Fruit fly (Drosophila melanogaster) Kc167 (cell line): ENCODE data around the gene Tango1.

Experiments used
- Myc ChIP-seq: fragments of >200 bp; optimal IDR thresholded peaks from 2 replicates; lab custom pipeline; 2017; ENCODE audit warnings: missing external identifiers
- Sin3A ChIP-seq: fragments of >200 bp; optimal IDR thresholded peaks from 2 replicates; lab custom pipeline; 2018; ENCODE audit warnings: missing external identifiers
- h ChIP-seq: fragments of >200 bp; optimal IDR thresholded peaks from 3 replicates; lab custom pipeline; 2018; ENCODE audit warnings: missing external identifiers
- insv ChIP-seq: fragments of >200 bp; optimal IDR thresholded peaks from 3 replicates; lab custom pipeline; 2018; ENCODE audit warnings: missing external identifiers
- psq ChIP-seq: fragments of >200 bp; optimal IDR thresholded peaks from 2 replicates; lab custom pipeline; 2017; ENCODE audit warnings: missing external identifiers
- ttk ChIP-seq: sonication (Bioruptor generic); optimal IDR thresholded peaks from 2 replicates; lab custom pipeline; 2017; ENCODE audit warnings: missing external identifiers

Gene Tango1

DNA sequence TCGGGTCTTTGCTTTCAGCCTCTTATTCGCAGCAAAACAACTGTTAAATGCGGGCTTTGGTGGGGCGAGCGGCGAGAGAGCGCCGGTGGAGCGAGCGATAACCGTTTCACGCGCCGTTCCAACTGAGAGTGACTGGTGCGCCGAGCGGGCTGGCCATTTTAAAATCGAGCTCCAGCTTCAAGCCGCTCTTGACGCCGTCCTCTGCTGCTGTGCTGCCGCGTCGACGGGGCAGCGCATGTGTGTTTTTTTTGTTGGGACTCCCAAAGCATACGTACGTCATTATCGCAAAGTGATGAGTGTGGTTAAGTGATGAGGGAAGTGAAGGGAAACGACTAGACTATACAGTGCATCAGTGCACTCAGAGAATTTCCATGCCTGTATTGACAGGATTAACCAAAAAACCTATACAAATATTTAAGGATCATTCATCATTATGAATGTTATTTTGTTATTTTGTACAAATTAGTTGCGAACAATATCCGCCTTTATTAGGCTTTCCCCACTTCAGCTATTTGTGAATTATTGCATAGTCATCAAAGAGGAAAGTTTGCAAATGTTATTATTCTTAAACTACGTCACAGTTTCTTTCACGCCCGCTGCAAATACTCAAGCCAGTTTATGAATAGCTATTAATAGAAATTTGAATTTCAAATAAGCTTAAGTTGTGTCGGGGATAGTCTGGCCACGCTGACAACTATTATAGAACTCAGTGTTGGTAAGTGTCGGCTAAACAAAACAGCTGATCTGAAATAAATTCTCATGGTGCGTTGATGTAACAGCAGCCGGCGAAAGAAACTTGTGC, 24.2 kb downstream of the Tango1 start, which contains the start of gene Spn27A:
TSS of gene Spn27A (minus strand) at position 137 of the 802 bp plus-strand sequence.
- TF ChIP-seq insv (lab: Kevin White, UChicago) (no peak), Sin3A (no peak), h (lab: Kevin White, UChicago) (no peak), Myc (lab: Kevin White, UChicago) (no peak), psq (lab: Kevin White, UChicago) (no peak), ttk (no peak)

dm6 chr2L:6676535-6676934, 27.3 kb downstream of the Tango1 start, which contains the start of gene cort:
cort (minus strand) TSS chr2L:6676635.
- TF ChIP-seq insv (lab: Kevin White, UChicago) (no peak), psq (lab: Kevin White, UChicago) (no peak), Sin3A (no peak), Myc (lab: Kevin White, UChicago) (no peak), h (lab: Kevin White, UChicago) (no peak)

DNA sequence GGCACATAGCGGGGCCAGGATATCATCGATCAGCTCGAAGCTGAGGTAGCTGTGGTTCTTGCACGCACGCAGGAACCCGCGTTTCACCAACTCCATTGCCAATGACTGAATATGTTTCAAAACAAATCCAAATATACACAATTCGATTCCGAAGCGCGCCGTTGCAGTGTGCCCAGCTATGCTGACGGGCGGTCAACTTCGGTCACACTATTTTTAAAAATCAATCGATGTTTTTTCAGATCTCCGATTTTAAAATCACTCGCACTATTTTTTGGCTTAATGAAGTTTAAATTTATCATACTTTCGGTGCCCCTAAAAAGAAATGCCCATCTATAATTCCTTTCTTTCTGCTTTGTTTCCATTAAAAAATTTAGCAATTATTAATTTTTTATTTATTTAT, 28.3 kb downstream of the Tango1 start, which contains the start of gene Nse1:
TSS of gene Nse1 (minus strand) at position 173 of the 400 bp plus-strand sequence.
- no peak for TF ChIP-seq h (lab: Kevin White, UChicago)
- TF ChIP-seq psq (lab: Kevin White, UChicago), result no peak
- TF ChIP-seq ttk, result no peak
- no peak for TF ChIP-seq Sin3A
- TF ChIP-seq Myc (lab: Kevin White, UChicago), result no peak
- no peak for TF ChIP-seq insv (lab: Kevin White, UChicago)

DNA sequence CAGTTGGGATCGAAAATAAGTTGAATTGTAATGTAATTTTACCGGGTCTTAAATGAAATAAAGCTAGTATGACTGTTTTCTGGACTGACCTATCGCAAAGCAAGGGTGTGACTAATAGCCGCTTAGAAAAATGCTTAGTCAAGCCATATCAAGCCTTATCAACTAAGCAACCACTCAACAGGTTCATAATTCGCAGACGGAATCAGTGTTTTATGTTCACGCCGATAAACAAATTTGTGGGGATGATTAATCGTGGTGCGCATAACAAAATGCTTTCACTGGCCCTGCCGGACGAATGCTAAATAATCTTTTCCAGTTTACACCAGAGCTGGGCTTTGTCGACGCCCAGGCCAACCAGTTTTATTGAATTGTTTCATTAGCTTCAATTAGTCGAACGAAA, 33.7 kb downstream of the Tango1 start:
- TF ChIP-seq insv (lab: Kevin White, UChicago) (no peak), psq (lab: Kevin White, UChicago) (no peak), Myc (lab: Kevin White, UChicago) (no peak), Sin3A (no peak), h (lab: Kevin White, UChicago) (no peak), ttk (no peak)

DNA sequence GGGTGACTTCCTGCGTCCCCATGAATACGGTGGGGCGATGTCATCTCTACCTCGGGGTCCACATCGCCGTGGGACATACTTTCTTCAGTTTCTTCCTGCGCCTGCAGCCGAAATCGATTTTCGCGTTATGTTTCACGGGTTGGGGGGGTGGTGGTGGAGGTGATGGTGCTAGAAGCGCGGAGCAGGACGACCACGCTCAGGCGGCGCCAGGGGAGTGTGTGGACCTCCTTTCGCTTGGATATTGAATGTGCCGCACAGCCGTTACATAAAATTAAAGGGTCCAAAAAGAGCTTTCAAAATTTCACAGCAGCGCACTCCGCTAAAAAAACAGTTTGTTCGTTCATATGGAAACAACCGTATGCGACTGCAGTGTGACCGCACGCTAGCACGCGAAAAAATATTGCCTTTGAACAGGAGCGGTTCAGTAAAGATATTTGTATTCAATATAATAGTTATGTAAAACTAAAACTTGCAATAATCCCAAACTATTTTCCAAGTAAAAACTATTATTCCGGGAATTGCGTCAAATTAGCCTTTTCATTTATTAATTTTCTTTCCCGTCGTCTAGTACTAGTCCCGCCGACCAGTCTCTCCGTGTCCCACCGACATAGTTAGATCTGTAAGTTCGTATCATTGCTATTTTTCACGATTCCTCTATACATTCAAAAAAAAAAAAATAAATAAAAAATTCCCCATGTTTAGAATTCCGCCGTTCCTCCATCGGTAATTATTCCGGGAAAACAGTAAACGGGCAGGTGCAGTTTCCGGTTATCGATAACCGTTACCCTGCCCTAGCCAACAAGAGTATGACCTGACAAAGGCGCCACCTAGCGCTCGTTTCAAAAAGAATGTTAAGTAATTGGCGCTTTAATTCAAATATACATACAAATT, 35.0 kb downstream of the Tango1 start, which contains the start of gene Nhe3:
TSS of gene Nhe3 (minus strand) at position 373 of the 891 bp plus-strand sequence.
- TF ChIP-seq psq (lab: Kevin White, UChicago), result no peak
- TF ChIP-seq Sin3A, result no peak
- TF ChIP-seq ttk, result no peak
- TF ChIP-seq Myc (lab: Kevin White, UChicago), result no peak
- TF ChIP-seq h (lab: Kevin White, UChicago), result no peak

dm6 chr2L:6686612-6687011, 37.4 kb downstream of the Tango1 start, which contains the start of gene CG11327:
CG11327 (minus strand) TSS chr2L:6686712.
- TF ChIP-seq psq (lab: Kevin White, UChicago), result no peak
- TF ChIP-seq Myc (lab: Kevin White, UChicago), result no peak
- no peak for TF ChIP-seq Sin3A
- no peak for TF ChIP-seq insv (lab: Kevin White, UChicago)
- no peak for TF ChIP-seq h (lab: Kevin White, UChicago)
- TF ChIP-seq ttk, result no peak

- no peak for TF ChIP-seq insv (lab: Kevin White, UChicago)
- no peak for TF ChIP-seq psq (lab: Kevin White, UChicago)
- TF ChIP-seq ttk, result no peak
- no peak for TF ChIP-seq Myc (lab: Kevin White, UChicago)
- no peak for TF ChIP-seq Sin3A
- TF ChIP-seq h (lab: Kevin White, UChicago), result no peak
Measured at dm6 chr2L:6692048-6692447, 42.9 kb downstream of the Tango1 start.

- TF ChIP-seq h (lab: Kevin White, UChicago) (no peak), Myc (lab: Kevin White, UChicago) (no peak), psq (lab: Kevin White, UChicago) (no peak), ttk (no peak), insv (lab: Kevin White, UChicago) (no peak), Sin3A (no peak)
Measured at dm6 chr2L:6693794-6694254, 44.6 kb downstream of the Tango1 start.

dm6 chr2L:6696229-6696628, 47.0 kb downstream of the Tango1 start:
- TF ChIP-seq h (lab: Kevin White, UChicago) (no peak), ttk (no peak)

dm6 chr2L:6698387-6698786, 49.2 kb downstream of the Tango1 start:
- TF ChIP-seq Sin3A (no peak), psq (lab: Kevin White, UChicago) (no peak), ttk (no peak), h (lab: Kevin White, UChicago) (no peak), insv (lab: Kevin White, UChicago) (no peak), Myc (lab: Kevin White, UChicago) (no peak)

- TF ChIP-seq insv (lab: Kevin White, UChicago) (no peak), Sin3A (no peak), Myc (lab: Kevin White, UChicago) (no peak), h (lab: Kevin White, UChicago) (no peak), ttk (no peak), psq (lab: Kevin White, UChicago) (no peak)
Measured at dm6 chr2L:6700742-6701141, 51.6 kb downstream of the Tango1 start.
